Fruit fly (Drosophila melanogaster): Measurements from ENCODE around the gene SmydA-2.
A peak's percentile ranks its signal among the peaks of the same experiment; 100 is the strongest.

The SmydA-2 gene

DNA sequence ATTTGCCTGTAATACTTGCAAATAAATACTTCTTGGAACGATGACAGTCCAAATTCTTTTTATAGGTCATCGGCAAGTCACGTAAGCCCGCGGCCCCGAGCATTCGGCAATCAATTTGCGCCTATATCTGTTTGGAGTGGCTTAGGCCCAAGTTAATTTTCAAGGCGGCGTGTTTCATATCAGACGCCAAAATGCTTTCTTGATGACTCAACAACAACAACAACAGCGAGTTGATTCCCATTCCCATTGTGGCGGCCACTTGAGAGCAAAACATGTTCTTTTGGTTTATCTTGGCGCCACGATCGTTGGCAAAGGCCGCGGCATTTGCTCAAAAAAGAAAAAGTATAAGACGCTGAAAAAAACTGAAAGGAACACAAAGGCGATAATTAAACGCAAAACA lies 11.0 kb upstream of the SmydA-2 start:
- no peak for TF ChIP-seq salr (GFP tag; optimal IDR thresholded peaks at IDR 0.05)
- no peak for TF ChIP-seq Met (GFP tag; optimal IDR thresholded peaks at IDR 0.05)
- TF ChIP-seq CG10669 (GFP tag; optimal IDR thresholded peaks at IDR 0.05), result no peak
- no peak for TF ChIP-seq OdsH (GFP tag; optimal IDR thresholded peaks at IDR 0.05)
- no peak for TF ChIP-seq Ets96B (tag; optimal IDR thresholded peaks at IDR 0.05)
- no peak for TF ChIP-seq esn (GFP tag; optimal IDR thresholded peaks at IDR 0.05)
- TF ChIP-seq ss (GFP tag; optimal IDR thresholded peaks at IDR 0.05), result no peak
- no peak for TF ChIP-seq dsx (GFP tag; optimal IDR thresholded peaks at IDR 0.05; ENCODE audit: poor library complexity, severe bottlenecking)
- no peak for TF ChIP-seq fd59A (GFP tag; optimal IDR thresholded peaks at IDR 0.05)
- no peak for TF ChIP-seq CG6808 (GFP tag; optimal IDR thresholded peaks at IDR 0.05)
- no peak for TF ChIP-seq CG8632 (GFP tag; optimal IDR thresholded peaks at IDR 0.05)
- no peak for TF ChIP-seq eg (GFP tag; IDR thresholded peaks at IDR 0.05)
- TF ChIP-seq CG6163 (GFP tag; IDR thresholded peaks at IDR 0.05), result no peak
- no peak for TF ChIP-seq CG6792 (GFP tag; optimal IDR thresholded peaks at IDR 0.05)
- TF ChIP-seq CG10631 (GFP tag; optimal IDR thresholded peaks at IDR 0.05), result no peak
- TF ChIP-seq Eip93F (GFP tag; optimal IDR thresholded peaks at IDR 0.05), result no peak
- no peak for TF ChIP-seq CG31627 (GFP tag; optimal IDR thresholded peaks at IDR 0.05)
- TF ChIP-seq Hr4 (GFP tag; optimal IDR thresholded peaks at IDR 0.05), result no peak
- no peak for TF ChIP-seq spab (GFP tag; optimal IDR thresholded peaks at IDR 0.05)
- no peak for TF ChIP-seq Eip75B (GFP tag; optimal IDR thresholded peaks at IDR 0.05)

DNA sequence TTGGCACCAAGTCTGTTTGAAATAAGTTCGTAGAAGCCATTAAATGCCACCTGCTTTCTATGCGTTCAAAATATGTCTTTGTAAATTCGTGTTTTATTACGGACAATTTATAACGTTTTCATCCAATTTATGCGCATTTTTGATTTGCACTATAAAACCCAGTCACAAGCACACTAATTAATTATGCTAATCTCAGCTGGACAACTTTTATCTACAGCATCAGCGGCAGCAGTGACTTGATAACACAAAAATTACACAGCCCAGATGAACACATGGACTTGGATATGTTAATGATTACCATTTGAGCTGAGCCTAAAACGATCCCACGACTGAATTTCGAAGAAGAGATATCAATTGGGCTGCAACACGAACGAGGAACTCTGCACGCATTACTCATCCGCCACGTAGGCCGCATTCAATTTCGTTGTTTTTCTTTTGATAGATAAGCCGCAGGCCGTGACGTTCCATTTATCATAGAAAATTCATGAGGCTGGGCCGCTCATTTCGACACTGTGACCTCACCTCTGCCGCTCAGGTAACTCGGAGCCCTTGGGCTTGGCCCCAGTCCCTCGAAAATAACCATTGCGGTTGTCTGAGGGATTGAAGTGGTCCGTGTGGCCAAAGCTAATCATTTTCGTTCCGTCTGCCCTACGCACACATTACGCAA lies 10.2 kb upstream of the SmydA-2 start:
- TF ChIP-seq Sox14 (GFP tag; optimal IDR thresholded peaks at IDR 0.05), result no peak
- no peak for TF ChIP-seq net (GFP tag; optimal IDR thresholded peaks at IDR 0.05)
- TF ChIP-seq CG7368 (GFP tag; optimal IDR thresholded peaks at IDR 0.05), result no peak
- TF ChIP-seq fkh (GFP tag; optimal IDR thresholded peaks at IDR 0.05), result no peak
- TF ChIP-seq Ets21C (GFP tag; optimal IDR thresholded peaks at IDR 0.05), result no peak
- no peak for TF ChIP-seq CG10669 (GFP tag; optimal IDR thresholded peaks at IDR 0.05)
- TF ChIP-seq CG10631 (GFP tag; optimal IDR thresholded peaks at IDR 0.05), result no peak

DNA sequence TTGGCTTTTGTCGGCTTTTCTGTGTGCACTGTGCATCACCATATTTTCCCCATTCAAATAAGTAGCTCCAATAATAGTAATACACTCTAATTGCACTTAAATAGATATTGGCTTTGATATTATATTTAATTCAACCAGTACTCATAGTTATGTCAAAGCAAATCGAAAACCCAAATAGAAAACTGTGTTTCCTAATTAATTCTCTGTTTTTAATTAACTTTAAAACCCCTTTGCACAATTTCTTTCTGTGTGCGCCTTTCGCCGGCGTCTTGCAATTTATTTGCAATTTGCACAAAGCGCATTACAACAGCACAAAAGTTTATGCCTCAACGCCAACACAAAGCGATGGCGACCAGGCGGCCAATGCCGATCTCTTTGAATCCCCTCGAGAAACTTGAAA lies 8.1 kb upstream of the SmydA-2 start:
- peak; percentile 30 for TF ChIP-seq net (GFP tag; optimal IDR thresholded peaks at IDR 0.05)
- peak; percentile 50 for TF ChIP-seq Met (GFP tag; optimal IDR thresholded peaks at IDR 0.05)
- TF ChIP-seq pdm3 (GFP tag; optimal IDR thresholded peaks at IDR 0.05), result peak; percentile 65
- no peak for TF ChIP-seq CG9139 (GFP tag; optimal IDR thresholded peaks at IDR 0.05)
- TF ChIP-seq CG8319 (GFP tag; optimal IDR thresholded peaks at IDR 0.05), result no peak
- no peak for TF ChIP-seq svp (GFP tag)
- TF ChIP-seq spab (GFP tag; optimal IDR thresholded peaks at IDR 0.05), result no peak
- TF ChIP-seq Hr38 (GFP tag; optimal IDR thresholded peaks at IDR 0.05), result no peak
- no peak for TF ChIP-seq CG10669 (GFP tag; optimal IDR thresholded peaks at IDR 0.05)
- peak; percentile 64 for TF ChIP-seq eg (GFP tag; IDR thresholded peaks at IDR 0.05)
- TF ChIP-seq lz (GFP tag; optimal IDR thresholded peaks at IDR 0.05), result peak; percentile 16
- no peak for TF ChIP-seq Ets21C (GFP tag; optimal IDR thresholded peaks at IDR 0.05)
- TF ChIP-seq CG6163 (GFP tag; IDR thresholded peaks at IDR 0.05), result peak; percentile 46; the same call in 2 of the 3 replicates
- TF ChIP-seq Sox14 (GFP tag; optimal IDR thresholded peaks at IDR 0.05), result peak; percentile 51
- TF ChIP-seq CG34406 (GFP tag; optimal IDR thresholded peaks at IDR 0.05), result peak; percentile 1
- TF ChIP-seq OdsH (GFP tag; optimal IDR thresholded peaks at IDR 0.05), result peak; percentile 49
- TF ChIP-seq acj6 (GFP tag; optimal IDR thresholded peaks at IDR 0.05), result peak; percentile 43
- TF ChIP-seq ss (GFP tag; optimal IDR thresholded peaks at IDR 0.05), result no peak
- TF ChIP-seq Ets96B (tag; optimal IDR thresholded peaks at IDR 0.05), result peak; percentile 14
- TF ChIP-seq Lpt (GFP tag; optimal IDR thresholded peaks at IDR 0.05), result peak; percentile 64
- no peak for TF ChIP-seq CG7368 (GFP tag; optimal IDR thresholded peaks at IDR 0.05)
- TF ChIP-seq CG31627 (GFP tag; optimal IDR thresholded peaks at IDR 0.05), result peak; percentile 3
- peak; percentile 40 for TF ChIP-seq Sox102F (GFP tag; optimal IDR thresholded peaks at IDR 0.05)
- TF ChIP-seq topi (GFP tag; optimal IDR thresholded peaks at IDR 0.05), result peak; percentile 8
- peak; percentile 40 for TF ChIP-seq achi (GFP tag; optimal IDR thresholded peaks at IDR 0.05)
- peak; percentile 10 for TF ChIP-seq CG10631 (GFP tag; optimal IDR thresholded peaks at IDR 0.05)
- TF ChIP-seq CG11762 (GFP tag; optimal IDR thresholded peaks at IDR 0.05; ENCODE audit: insufficient read depth), result no peak
- TF ChIP-seq CG3032 (tag; optimal IDR thresholded peaks at IDR 0.05), result no peak
- TF ChIP-seq fd85E (GFP tag; optimal IDR thresholded peaks at IDR 0.05), result no peak
- TF ChIP-seq CG11902 (GFP tag; optimal IDR thresholded peaks at IDR 0.05), result no peak
- peak; percentile 81 for TF ChIP-seq CG15336 (GFP tag; IDR thresholded peaks at IDR 0.05)
- no peak for TF ChIP-seq dac (GFP tag; optimal IDR thresholded peaks at IDR 0.05)
- no peak for TF ChIP-seq fd59A (GFP tag; optimal IDR thresholded peaks at IDR 0.05)
- peak; percentile 54 for TF ChIP-seq CG3919 (GFP tag; optimal IDR thresholded peaks at IDR 0.05)
- peak; percentile 57 for TF ChIP-seq esn (GFP tag; optimal IDR thresholded peaks at IDR 0.05)
- peak; percentile 83 for TF ChIP-seq CG8119 (GFP tag; IDR thresholded peaks at IDR 0.05)
